Fruit fly (Drosophila melanogaster) whole organism, embryonic: Measurements from ENCODE around the gene unc-13.

Experiments
- Awh ChIP-seq: fragments of 200-800 bp; sonication (Bioruptor generic); IDR thresholded peaks from 2 replicates; pipeline ENCODE4, ENCODE4 v1.3.6; 2022; ENCODE audit warnings: missing biosample characterization, missing genetic modification characterization
- Bgb ChIP-seq: fragments of 200-800 bp; sonication (Bioruptor generic); IDR thresholded peaks from 2 replicates; pipeline ENCODE4 v1.3.6; 2022; ENCODE audit warnings: missing biosample characterization, missing genetic modification characterization; ENCODE audit not compliant: partially characterized antibody
- CG10321 ChIP-seq: fragments of 200-800 bp; sonication (Bioruptor generic); IDR thresholded peaks from 2 replicates; pipeline ENCODE4 v1.3.6; 2022; ENCODE audit warnings: missing biosample characterization, missing genetic modification characterization
- CG11398 ChIP-seq: fragments of 200-800 bp; sonication (Bioruptor generic); optimal IDR thresholded peaks from 2 replicates; lab custom pipeline; 2016; ENCODE audit warnings: missing biosample characterization, missing genetic modification characterization
- CG12659 ChIP-seq: fragments of 200-800 bp; sonication (Bioruptor generic); optimal IDR thresholded peaks from 3 replicates; lab custom pipeline; 2017; ENCODE audit warnings: mild to moderate bottlenecking, missing biosample characterization, missing genetic modification reagents, missing genetic modification characterization
- CG13624 ChIP-seq: fragments of 200-800 bp; sonication (Bioruptor generic); optimal IDR thresholded peaks from 2 replicates; lab custom pipeline; 2016; ENCODE audit warnings: missing biosample characterization, missing genetic modification characterization
- CG14710 ChIP-seq: fragments of 200-800 bp; sonication (Bioruptor generic); optimal IDR thresholded peaks from 3 replicates; lab custom pipeline; 2019; ENCODE audit warnings: missing biosample characterization, mild to moderate bottlenecking, missing genetic modification characterization, moderate library complexity
- CG15479 ChIP-seq: fragments of 200-800 bp; sonication (Bioruptor generic); optimal IDR thresholded peaks from 3 replicates; lab custom pipeline; 2019; ENCODE audit warnings: missing biosample characterization, mild to moderate bottlenecking, missing genetic modification characterization, moderate library complexity
- CG17186 ChIP-seq: fragments of 200-800 bp; sonication (Bioruptor generic); optimal IDR thresholded peaks from 3 replicates; lab custom pipeline; 2017; ENCODE audit warnings: missing biosample characterization, missing genetic modification reagents, missing genetic modification characterization
- CG17385 ChIP-seq: fragments of 200-800 bp; sonication (Bioruptor generic); optimal IDR thresholded peaks from 3 replicates; lab custom pipeline; 2018; ENCODE audit warnings: missing biosample characterization, mild to moderate bottlenecking, missing genetic modification characterization
- CG17568 ChIP-seq: fragments of 200-800 bp; sonication (Bioruptor generic); optimal IDR thresholded peaks from 2 replicates; lab custom pipeline; 2018; ENCODE audit warnings: missing biosample characterization, mild to moderate bottlenecking, missing genetic modification characterization, moderate library complexity
- CG17612 ChIP-seq: fragments of 200-800 bp; sonication (Bioruptor generic); IDR thresholded peaks from 2 replicates; pipeline ENCODE4 v1.3.6; 2022; ENCODE audit warnings: missing biosample characterization, missing genetic modification characterization
- CG2199 ChIP-seq: fragments of 200-800 bp; sonication (Bioruptor generic); IDR thresholded peaks from 3 replicates; pipeline ENCODE4 v1.3.6; 2022; ENCODE audit warnings: missing biosample characterization, missing genetic modification characterization
- CG4424 ChIP-seq: fragments of 200-800 bp; sonication (Bioruptor generic); optimal IDR thresholded peaks from 3 replicates; lab custom pipeline; 2016; ENCODE audit warnings: missing biosample characterization, missing genetic modification characterization
- CG7556 ChIP-seq: fragments of 200-800 bp; sonication (Bioruptor generic); optimal IDR thresholded peaks from 2 replicates; lab custom pipeline; 2017; ENCODE audit warnings: missing biosample characterization, mild to moderate bottlenecking, missing genetic modification characterization
- CG9215 ChIP-seq: fragments of 200-800 bp; sonication (Bioruptor generic); IDR thresholded peaks from 2 replicates; pipeline ENCODE4 v1.3.6; 2022; ENCODE audit warnings: missing biosample characterization, missing genetic modification characterization
- Chrac-16 ChIP-seq: fragments of 200-800 bp; sonication (Bioruptor generic); optimal IDR thresholded peaks from 3 replicates; lab custom pipeline; 2016; ENCODE audit warnings: missing biosample characterization, missing genetic modification characterization
- CrebB ChIP-seq: fragments of 200-800 bp; sonication (Bioruptor generic); optimal IDR thresholded peaks from 3 replicates; lab custom pipeline; 2018; ENCODE audit warnings: missing biosample characterization, mild to moderate bottlenecking, missing genetic modification characterization
- D ChIP-seq, 2 experiments: fragments of 200-800 bp in 1 of 2; fragments of >200 bp in 1 of 2; sonication (Bioruptor generic) in 1 of 2; optimal IDR thresholded peaks; 2 replicates in 1 of 2; 3 replicates in 1 of 2; lab custom pipeline; 2017; ENCODE audit warnings: mild to moderate bottlenecking in 1 of 2, missing biosample characterization in 1 of 2, missing genetic modification characterization in 1 of 2, missing genetic modification reagents in 1 of 2
- Jarid2 ChIP-seq: fragments of 200-800 bp; sonication (Bioruptor generic); optimal IDR thresholded peaks from 3 replicates; lab custom pipeline; 2017; ENCODE audit warnings: mild to moderate bottlenecking, missing biosample characterization, missing genetic modification reagents, missing genetic modification characterization
- Max ChIP-seq: fragments of 200-800 bp; sonication (Bioruptor generic); optimal IDR thresholded peaks from 2 replicates; lab custom pipeline; 2016; ENCODE audit warnings: missing biosample characterization, mild to moderate bottlenecking, missing genetic modification characterization
- Med ChIP-seq: fragments of 200-800 bp; sonication (Bioruptor generic); peaks from one replicate; lab custom pipeline; 2016; ENCODE audit warnings: missing biosample characterization, missing genetic modification characterization, mild to moderate bottlenecking, inconsistent platforms, moderate library complexity
- Nf-YA ChIP-seq: fragments of 200-800 bp; sonication (Bioruptor generic); IDR thresholded peaks from 2 replicates; pipeline ENCODE4 v1.3.6; 2022; ENCODE audit warnings: missing biosample characterization, missing genetic modification characterization
- Nf-YB ChIP-seq: fragments of 200-800 bp; sonication (Bioruptor generic); optimal IDR thresholded peaks from 3 replicates; lab custom pipeline; 2019; ENCODE audit warnings: missing biosample characterization, mild to moderate bottlenecking, missing genetic modification characterization, moderate library complexity
- Nf-YC ChIP-seq: fragments of 200-800 bp; optimal IDR thresholded peaks from 3 replicates; lab custom pipeline; 2019; ENCODE audit warnings: missing biosample characterization, mild to moderate bottlenecking, missing genetic modification characterization, moderate library complexity
- amos ChIP-seq: fragments of 200-800 bp; sonication (Bioruptor generic); IDR thresholded peaks from 2 replicates; pipeline ENCODE4 v1.3.6; 2022; ENCODE audit warnings: missing biosample characterization, missing genetic modification characterization; ENCODE audit not compliant: partially characterized antibody
- ash1 ChIP-seq: fragments of 200-800 bp; sonication (Bioruptor generic); optimal IDR thresholded peaks from 2 replicates; lab custom pipeline; 2018; ENCODE audit warnings: missing biosample characterization, mild to moderate bottlenecking, missing genetic modification characterization
- cad ChIP-seq: fragments of >200 bp; optimal IDR thresholded peaks from 2 replicates; lab custom pipeline; 2017; ENCODE audit warnings: missing biosample characterization, missing genetic modification characterization
- insv ChIP-seq, 2 experiments: fragments of 200-800 bp; sonication (Bioruptor generic); optimal IDR thresholded peaks; 3 replicates each; lab custom pipeline; 2016 to 2018; ENCODE audit warnings: missing biosample characterization in 2 of 2, missing genetic modification characterization in 2 of 2
- jing ChIP-seq: fragments of 200-800 bp; sonication (Bioruptor generic); optimal IDR thresholded peaks from 2 replicates; lab custom pipeline; 2018; ENCODE audit warnings: missing biosample characterization, mild to moderate bottlenecking, missing genetic modification characterization
- kay ChIP-seq: fragments of 200-800 bp; sonication (Bioruptor generic); optimal IDR thresholded peaks from 2 replicates; lab custom pipeline; 2016; ENCODE audit warnings: missing biosample characterization, missing genetic modification characterization
- knrl ChIP-seq: fragments of 200-800 bp; sonication (Bioruptor generic); IDR thresholded peaks from 3 replicates; pipeline ENCODE4 v1.3.6; 2022; ENCODE audit warnings: missing biosample characterization, missing genetic modification characterization; ENCODE audit not compliant: partially characterized antibody
- lilli ChIP-seq: fragments of 200-800 bp; sonication (Bioruptor generic); optimal IDR thresholded peaks from 3 replicates; lab custom pipeline; 2016; ENCODE audit warnings: missing biosample characterization, missing genetic modification characterization
- pita ChIP-seq: fragments of 200-800 bp; sonication (Bioruptor generic); optimal IDR thresholded peaks from 2 replicates; lab custom pipeline; 2017; ENCODE audit warnings: missing biosample characterization, mild to moderate bottlenecking, missing genetic modification characterization
- pros ChIP-seq: fragments of 200-800 bp; sonication (Bioruptor generic); optimal IDR thresholded peaks from 3 replicates; lab custom pipeline; 2019; ENCODE audit warnings: missing biosample characterization, mild to moderate bottlenecking, missing genetic modification characterization, moderate library complexity
- psq ChIP-seq: fragments of 200-800 bp; sonication (Bioruptor generic); optimal IDR thresholded peaks from 2 replicates; lab custom pipeline; 2017; ENCODE audit warnings: missing biosample characterization, missing genetic modification characterization
- ro ChIP-seq: fragments of 200-800 bp; sonication (Bioruptor generic); IDR thresholded peaks from 2 replicates; pipeline ENCODE4 v1.3.6; 2022; ENCODE audit warnings: missing biosample characterization, missing genetic modification characterization
- schlank ChIP-seq: fragments of 200-800 bp; sonication (Bioruptor generic); optimal IDR thresholded peaks from 2 replicates; lab custom pipeline; 2018; ENCODE audit warnings: missing biosample characterization, mild to moderate bottlenecking, missing genetic modification characterization
- sima ChIP-seq: fragments of 200-800 bp; sonication (Bioruptor generic); optimal IDR thresholded peaks from 2 replicates; lab custom pipeline; 2016; ENCODE audit warnings: missing biosample characterization, missing genetic modification characterization
- stwl ChIP-seq: fragments of 200-800 bp; sonication (Bioruptor generic); optimal IDR thresholded peaks from 3 replicates; lab custom pipeline; 2018; ENCODE audit warnings: missing biosample characterization, mild to moderate bottlenecking, missing genetic modification characterization, moderate library complexity
- tll ChIP-seq, 2 experiments: fragments of 200-800 bp in 1 of 2; fragments of >200 bp in 1 of 2; sonication (Bioruptor generic) in 1 of 2; optimal IDR thresholded peaks; 2 replicates each; lab custom pipeline; 2017 to 2019; ENCODE audit warnings: missing biosample characterization in 2 of 2, missing genetic modification characterization in 2 of 2, mild to moderate bottlenecking in 1 of 2, moderate library complexity in 1 of 2
- trem ChIP-seq: fragments of 200-800 bp; optimal IDR thresholded peaks from 3 replicates; lab custom pipeline; 2019; ENCODE audit warnings: missing biosample characterization, mild to moderate bottlenecking, missing genetic modification characterization, moderate library complexity
- zen ChIP-seq: fragments of 200-800 bp; sonication (Bioruptor generic); optimal IDR thresholded peaks from 3 replicates; lab custom pipeline; 2018; ENCODE audit warnings: missing biosample characterization, mild to moderate bottlenecking, missing genetic modification characterization, moderate library complexity

unc-13 gene

DNA sequence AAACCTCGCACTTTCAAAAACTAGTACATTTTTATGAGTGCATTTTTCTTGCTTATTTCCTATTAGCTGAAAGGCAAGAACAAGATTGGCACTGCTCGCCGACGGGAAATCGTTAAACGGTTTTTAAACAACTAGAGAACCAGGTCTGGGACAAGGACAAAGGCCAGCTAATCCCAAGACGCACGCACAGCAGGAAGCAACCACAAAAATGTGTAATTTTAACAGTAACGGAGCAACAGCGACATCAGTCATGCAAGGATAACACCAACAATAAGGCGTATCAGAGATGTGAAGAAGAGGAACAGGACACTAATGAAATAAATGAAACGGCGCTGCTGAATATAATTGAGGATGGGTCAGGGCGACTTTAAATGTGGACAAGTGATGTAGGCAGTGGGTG is 61.0 kb downstream of the unc-13 start (continued):
- TF ChIP-seq CG12659 = no peak
- no peak for TF ChIP-seq cad
- peak; percentile 86 for TF ChIP-seq CG15479 (GFP tag; lab: Kevin White, UChicago)
- TF ChIP-seq CrebB (tag; lab: Kevin White, UChicago) = no peak
- TF ChIP-seq Bgb (GFP tag; lab: Robert Waterston, UW) = no peak
- no peak for TF ChIP-seq CG9215 (GFP tag; lab: Robert Waterston, UW)
- no peak for TF ChIP-seq Max (GFP tag; lab: Kevin White, UChicago)
- TF ChIP-seq CG2199 (GFP tag; lab: Robert Waterston, UW) = peak; percentile 34; the same call in 1 of the 3 replicates
- no peak for TF ChIP-seq CG17568 (GFP tag; lab: Kevin White, UChicago)
- TF ChIP-seq pros = peak; percentile 68
- TF ChIP-seq CG17385 = peak; percentile 6
- TF ChIP-seq D (optimal IDR thresholded peaks at IDR 0.05; lab: Kevin White, UChicago) = no peak
- TF ChIP-seq D (GFP tag; optimal IDR thresholded peaks at IDR 0.05; lab: Kevin White, UChicago) = peak; percentile 5
- no peak for TF ChIP-seq sima

- TF ChIP-seq CG7556 (GFP tag; lab: Kevin White, UChicago) (no peak), schlank (tag; lab: Kevin White, UChicago) (no peak), CG15479 (GFP tag; lab: Kevin White, UChicago) (peak; percentile 75), lilli (GFP tag; lab: Kevin White, UChicago) (no peak), tll (GFP tag; optimal IDR thresholded peaks at IDR 0.05; lab: Kevin White, UChicago) (peak in 1 of 2 experiments; percentile 71)
- TF ChIP-seq, all 482 proteins: peak for 2
Measured at dm6 chr4:846092-846491, 66.0 kb downstream of the unc-13 start.

- TF ChIP-seq Med (GFP tag; lab: Kevin White, UChicago) (peak; percentile 44), kay (no peak), ash1 (GFP tag; lab: Kevin White, UChicago) (peak; percentile 19), Nf-YA (GFP tag; lab: Robert Waterston, UW) (peak; percentile 71; the same call in 1 of the 2 replicates), CG4424 (GFP tag; lab: Kevin White, UChicago) (no peak), CG10321 (GFP tag; lab: Robert Waterston, UW) (peak; percentile 90; the same call in 1 of the 2 replicates), Jarid2 (GFP tag; lab: Kevin White, UChicago) (peak; percentile 49), zen (tag; lab: Kevin White, UChicago) (peak; percentile 43), psq (GFP tag; lab: Kevin White, UChicago) (no peak), CG2199 (GFP tag; lab: Robert Waterston, UW) (peak; percentile 86; the same call in 1 of the 3 replicates), Nf-YB (GFP tag; lab: Kevin White, UChicago) (peak; percentile 99), jing (GFP tag; lab: Kevin White, UChicago) (peak; percentile 35), Nf-YC (tag; lab: Kevin White, UChicago) (peak; percentile 99), CG17612 (GFP tag; lab: Robert Waterston, UW) (no peak)
Measured at dm6 chr4:844468-844867, 67.7 kb downstream of the unc-13 start, which contains the start of gene fd102C. fd102C (minus strand) TSS chr4:844529.

DNA sequence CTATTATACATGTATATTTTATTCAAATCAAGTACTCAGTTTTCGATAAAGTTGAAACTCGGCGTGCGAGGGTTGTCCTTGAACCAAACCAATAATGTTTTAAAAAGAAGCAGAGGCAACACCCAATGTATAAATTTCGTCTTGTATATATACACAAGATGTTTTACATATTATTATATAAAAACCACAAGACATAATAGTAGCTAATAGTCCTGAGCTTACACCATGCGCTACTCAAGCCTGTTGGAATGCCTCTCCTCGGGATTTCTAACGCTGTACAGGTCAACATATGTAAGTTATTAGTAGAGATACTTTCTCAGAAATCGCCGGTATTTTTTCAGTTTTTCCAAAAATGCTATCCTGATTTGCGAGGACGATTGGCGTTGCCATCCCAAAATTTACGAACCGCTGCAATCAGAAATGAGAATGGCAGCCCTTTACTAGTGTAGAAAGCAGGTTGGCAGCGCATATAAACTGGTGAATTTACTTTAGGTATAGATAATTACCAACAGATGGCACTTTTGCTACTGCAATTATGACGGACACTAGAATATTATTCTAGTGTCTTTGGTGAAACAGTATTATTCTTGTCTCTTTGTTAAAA is 76.5 kb downstream of the unc-13 start:
- TF ChIP-seq insv (GFP tag; optimal IDR thresholded peaks at IDR 0.05; lab: Kevin White, UChicago) (peak in 1 of 2 experiments; percentile 62), knrl (GFP tag; lab: Robert Waterston, UW) (peak; percentile 42; the same call in 1 of the 3 replicates), stwl (tag; lab: Kevin White, UChicago) (peak; percentile 63), CG14710 (tag; lab: Kevin White, UChicago) (peak; percentile 19), ro (GFP tag; lab: Robert Waterston, UW) (no peak), CG13624 (GFP tag; lab: Kevin White, UChicago) (no peak), Awh (GFP tag; lab: Robert Waterston, UW) (0 out of 2 replicates have a peak, but pooled peaks have one; percentile 35), Chrac-16 (no peak), CG11398 (GFP tag; lab: Kevin White, UChicago) (no peak), pros (peak; percentile 71), CG17186 (GFP tag; lab: Kevin White, UChicago) (peak; percentile 44), trem (tag; lab: Kevin White, UChicago) (peak; percentile 99), amos (peak; percentile 46; the same call in 1 of the 2 replicates), pita (peak; percentile 82)
